Worm (Caenorhabditis elegans) whole organism, L2 larva: ENCODE results near the gene rbf-1.

ENCODE experiments used
- mdl-1 ChIP-seq, 2 experiments: fragments of 150-350 bp in 1 of 2; sonication (generic microtip) in 1 of 2; optimal IDR thresholded peaks; 2 replicates each; lab custom pipeline; 2017; ENCODE audit warnings: missing biosample characterization in 2 of 2, missing genetic modification characterization in 2 of 2
- nhr-11 ChIP-seq: fragments of 150-350 bp; optimal IDR thresholded peaks from 2 replicates; lab custom pipeline; 2014; ENCODE audit warnings: missing biosample characterization, missing genetic modification characterization
- skn-1 ChIP-seq: sonication (generic microtip); optimal IDR thresholded peaks from 2 replicates; lab custom pipeline; 2017; ENCODE audit warnings: missing biosample characterization, missing genetic modification characterization
- snpc-4 ChIP-seq: fragments of 150-350 bp; optimal IDR thresholded peaks from 2 replicates; lab custom pipeline; 2014; ENCODE audit warnings: missing biosample characterization, missing genetic modification characterization
- unc-55 ChIP-seq: fragments of 150-350 bp; sonication (generic microtip); optimal IDR thresholded peaks from 3 replicates; lab custom pipeline; 2014; ENCODE audit warnings: missing biosample characterization, missing genetic modification reagents, missing genetic modification characterization

- TF ChIP-seq unc-55 (no peak), skn-1 (tag; lab: Kevin White, UChicago) (no peak), nhr-11 (tag; lab: Kevin White, UChicago) (no peak), mdl-1 (tag; optimal IDR thresholded peaks at IDR 0.05; lab: Kevin White, UChicago) (no peak), snpc-4 (tag; lab: Kevin White, UChicago) (no peak)
Measured at ce11 chrIII:6752612-6753011, 77.1 kb downstream of the rbf-1 start.
